Worm (Caenorhabditis elegans) whole organism, late embryonic: Measurements from ENCODE around the gene C16A3.2.

Experiments used
- C08G9.2 ChIP-seq: sonication (generic microtip); optimal IDR thresholded peaks from 2 replicates; lab custom pipeline; 2016; ENCODE audit warnings: mild to moderate bottlenecking, missing genetic modification characterization, moderate library complexity, missing compliant biosample characterization
- F13H6.1 ChIP-seq: sonication (generic microtip); optimal IDR thresholded peaks from 2 replicates; lab custom pipeline; 2016; ENCODE audit warnings: missing genetic modification characterization, missing compliant biosample characterization
- K02D7.2 ChIP-seq: sonication (generic microtip); optimal IDR thresholded peaks from 2 replicates; lab custom pipeline; 2017; ENCODE audit warnings: mild to moderate bottlenecking, missing genetic modification characterization, missing compliant biosample characterization
- K09A11.1 ChIP-seq: sonication (generic microtip); optimal IDR thresholded peaks from 2 replicates; lab custom pipeline; 2017; ENCODE audit warnings: antibody characterized with exemption, mild to moderate bottlenecking, missing genetic modification characterization, missing compliant biosample characterization; ENCODE audit not compliant: insufficient read depth
- T23F11.4 ChIP-seq: fragments of 200-800 bp; sonication (Bioruptor generic); optimal IDR thresholded peaks from 2 replicates; lab custom pipeline; 2018; ENCODE audit warnings: mild to moderate bottlenecking, missing genetic modification characterization, missing compliant biosample characterization
- Y22D7AL.16 ChIP-seq: sonication (generic microtip); optimal IDR thresholded peaks from 2 replicates; lab custom pipeline; 2016; ENCODE audit warnings: missing genetic modification characterization, missing compliant biosample characterization
- ama-1 ChIP-seq: fragments of 150-350 bp; optimal IDR thresholded peaks from 2 replicates; lab custom pipeline; 2014
- ceh-22 ChIP-seq: sonication (generic microtip); optimal IDR thresholded peaks from 2 replicates; lab custom pipeline; 2017; ENCODE audit warnings: missing biosample characterization, missing genetic modification characterization
- ceh-30 ChIP-seq: fragments of 150-350 bp; optimal IDR thresholded peaks from 2 replicates; lab custom pipeline; 2014; ENCODE audit warnings: missing biosample characterization, missing genetic modification characterization
- ceh-34 ChIP-seq: sonication (generic microtip); optimal IDR thresholded peaks from 2 replicates; lab custom pipeline; 2016; ENCODE audit warnings: mild to moderate bottlenecking, missing genetic modification characterization, missing compliant biosample characterization
- ceh-6 ChIP-seq: fragments of 200-800 bp; sonication (Bioruptor generic); optimal IDR thresholded peaks from 2 replicates; lab custom pipeline; 2018; ENCODE audit warnings: mild to moderate bottlenecking, missing genetic modification characterization, missing compliant biosample characterization
- ceh-9 ChIP-seq: sonication (generic microtip); optimal IDR thresholded peaks from 2 replicates; lab custom pipeline; 2016; ENCODE audit warnings: mild to moderate bottlenecking, missing genetic modification characterization, inconsistent platforms, missing compliant biosample characterization
- dmd-4 ChIP-seq: sonication (generic microtip); optimal IDR thresholded peaks from 2 replicates; lab custom pipeline; 2016; ENCODE audit warnings: borderline replicate concordance, missing genetic modification characterization, missing compliant biosample characterization
- dve-1 ChIP-seq: sonication (generic microtip); optimal IDR thresholded peaks from 2 replicates; lab custom pipeline; 2017; ENCODE audit warnings: antibody characterized with exemption, mild to moderate bottlenecking, missing genetic modification characterization, missing compliant biosample characterization
- elt-2 ChIP-seq: sonication (generic microtip); optimal IDR thresholded peaks from 2 replicates; lab custom pipeline; 2016; ENCODE audit warnings: missing genetic modification reagents, missing genetic modification characterization, missing compliant biosample characterization
- elt-4 ChIP-seq: sonication (generic microtip); optimal IDR thresholded peaks from 2 replicates; lab custom pipeline; 2016; ENCODE audit warnings: missing genetic modification characterization, missing compliant biosample characterization
- fax-1 ChIP-seq: sonication (generic microtip); optimal IDR thresholded peaks from 2 replicates; lab custom pipeline; 2016; ENCODE audit warnings: missing genotype, missing genetic modification characterization, missing compliant biosample characterization
- fkh-10 ChIP-seq: fragments of 150-350 bp; optimal IDR thresholded peaks from 2 replicates; lab custom pipeline; 2014; ENCODE audit warnings: missing biosample characterization, missing genetic modification reagents, missing genetic modification characterization
- fkh-6 ChIP-seq: sonication (generic microtip); optimal IDR thresholded peaks from 2 replicates; lab custom pipeline; 2016; ENCODE audit warnings: missing genetic modification characterization, missing compliant biosample characterization
- hlh-15 ChIP-seq: sonication (generic microtip); optimal IDR thresholded peaks from 2 replicates; lab custom pipeline; 2016; ENCODE audit warnings: missing genetic modification characterization, missing compliant biosample characterization
- hlh-6 ChIP-seq: sonication (generic microtip); optimal IDR thresholded peaks from 2 replicates; lab custom pipeline; 2016; ENCODE audit warnings: missing genotype, missing genetic modification characterization, missing compliant biosample characterization
- hlh-8 ChIP-seq: sonication (generic microtip); optimal IDR thresholded peaks from 2 replicates; lab custom pipeline; 2016; ENCODE audit warnings: missing genotype, missing genetic modification characterization, missing compliant biosample characterization
- lim-6 ChIP-seq: sonication (generic microtip); optimal IDR thresholded peaks from 2 replicates; lab custom pipeline; 2016; ENCODE audit warnings: missing genetic modification characterization, missing compliant biosample characterization
- lin-11 ChIP-seq: fragments of 200-800 bp; sonication (Bioruptor generic); optimal IDR thresholded peaks from 2 replicates; lab custom pipeline; 2018; ENCODE audit warnings: mild to moderate bottlenecking, missing genetic modification characterization, missing compliant biosample characterization
- madf-2 ChIP-seq: sonication (generic microtip); optimal IDR thresholded peaks from 2 replicates; lab custom pipeline; 2017; ENCODE audit warnings: missing genetic modification characterization, missing compliant biosample characterization
- nhr-11 ChIP-seq: fragments of 150-350 bp; optimal IDR thresholded peaks from 2 replicates; lab custom pipeline; 2014; ENCODE audit warnings: missing biosample characterization, missing genetic modification characterization
- nhr-232 ChIP-seq: sonication (generic microtip); optimal IDR thresholded peaks from 2 replicates; lab custom pipeline; 2016; ENCODE audit warnings: missing genetic modification characterization, missing compliant biosample characterization
- npax-4 ChIP-seq: sonication (generic microtip); optimal IDR thresholded peaks from 2 replicates; lab custom pipeline; 2016; ENCODE audit warnings: missing genetic modification characterization, missing compliant biosample characterization
- pat-9 ChIP-seq: fragments of 200-800 bp; sonication (Bioruptor generic); optimal IDR thresholded peaks from 2 replicates; lab custom pipeline; 2018; ENCODE audit warnings: mild to moderate bottlenecking, missing genetic modification characterization, moderate library complexity, missing compliant biosample characterization
- pha-2 ChIP-seq: sonication (generic microtip); optimal IDR thresholded peaks from 2 replicates; lab custom pipeline; 2017; ENCODE audit warnings: mild to moderate bottlenecking, missing genetic modification characterization, missing compliant biosample characterization
- pha-4 ChIP-seq: fragments of 150-350 bp; optimal IDR thresholded peaks from 2 replicates; lab custom pipeline; 2018; ENCODE audit warnings: missing biosample characterization, missing genetic modification reagents, missing genetic modification characterization
- pqm-1 ChIP-seq: sonication (generic microtip); optimal IDR thresholded peaks from 2 replicates; lab custom pipeline; 2016; ENCODE audit warnings: missing genetic modification characterization, missing compliant biosample characterization
- pros-1 ChIP-seq: fragments of 150-350 bp; optimal IDR thresholded peaks from 2 replicates; lab custom pipeline; 2014; ENCODE audit warnings: missing biosample characterization, missing genetic modification reagents, missing genetic modification characterization
- ref-2 ChIP-seq: sonication (generic microtip); optimal IDR thresholded peaks from 2 replicates; lab custom pipeline; 2016; ENCODE audit warnings: missing genetic modification characterization, missing compliant biosample characterization
- rnt-1 ChIP-seq: sonication (generic microtip); optimal IDR thresholded peaks from 2 replicates; lab custom pipeline; 2016; ENCODE audit warnings: missing genetic modification characterization, missing compliant biosample characterization
- sox-4 ChIP-seq: sonication (generic microtip); optimal IDR thresholded peaks from 2 replicates; lab custom pipeline; 2017; ENCODE audit warnings: mild to moderate bottlenecking, missing genetic modification characterization, inconsistent platforms, missing compliant biosample characterization
- tbx-2 ChIP-seq: sonication (generic microtip); optimal IDR thresholded peaks from 2 replicates; lab custom pipeline; 2016; ENCODE audit warnings: missing genetic modification characterization, missing compliant biosample characterization
- tbx-7 ChIP-seq: sonication (generic microtip); optimal IDR thresholded peaks from 2 replicates; lab custom pipeline; 2016; ENCODE audit warnings: missing genotype, missing genetic modification characterization, missing compliant biosample characterization
- ttx-3 ChIP-seq: sonication (generic microtip); optimal IDR thresholded peaks from 2 replicates; lab custom pipeline; 2016; ENCODE audit warnings: missing genetic modification reagents, missing genetic modification characterization, missing compliant biosample characterization
- unc-42 ChIP-seq: sonication (generic microtip); optimal IDR thresholded peaks from 2 replicates; lab custom pipeline; 2016; ENCODE audit warnings: missing genotype, missing genetic modification characterization, missing compliant biosample characterization
- unc-86 ChIP-seq: sonication (generic microtip); optimal IDR thresholded peaks from 2 replicates; lab custom pipeline; 2016; ENCODE audit warnings: missing genetic modification characterization, missing compliant biosample characterization
- zip-5 ChIP-seq: sonication (generic microtip); optimal IDR thresholded peaks from 2 replicates; lab custom pipeline; 2016; ENCODE audit warnings: missing genetic modification characterization, missing compliant biosample characterization

The C16A3.2 gene

ce11 chrIII:6356007-6356406 is 33.6 kb upstream of the C16A3.2 start:
- TF ChIP-seq fkh-6 (tag; lab: Kevin White, UChicago) (no peak), pha-2 (tag; lab: Kevin White, UChicago) (no peak), pros-1 (tag; lab: Kevin White, UChicago) (no peak), lim-6 (tag; lab: Kevin White, UChicago) (no peak), ceh-30 (tag; lab: Kevin White, UChicago) (no peak), tbx-2 (no peak), dve-1 (tag; lab: Kevin White, UChicago) (no peak), hlh-15 (no peak), K02D7.2 (no peak), unc-86 (tag; lab: Kevin White, UChicago) (no peak), rnt-1 (tag; lab: Kevin White, UChicago) (no peak), ref-2 (tag; lab: Kevin White, UChicago) (no peak), ttx-3 (tag; lab: Kevin White, UChicago) (no peak), fax-1 (tag; lab: Kevin White, UChicago) (no peak), elt-2 (tag; lab: Kevin White, UChicago) (no peak), elt-4 (tag; lab: Kevin White, UChicago) (no peak), sox-4 (tag; lab: Kevin White, UChicago) (no peak), hlh-8 (tag; lab: Kevin White, UChicago) (no peak)

ce11 chrIII:6356764-6357163 is 32.9 kb upstream of the C16A3.2 start:
- TF ChIP-seq fkh-10 (GFP tag; lab: Kevin White, UChicago) (no peak), pat-9 (no peak), lin-11 (tag; lab: Kevin White, UChicago) (no peak), nhr-11 (no peak), tbx-2 (no peak), T23F11.4 (GFP tag; lab: Kevin White, UChicago) (no peak), lim-6 (tag; lab: Kevin White, UChicago) (no peak), madf-2 (tag; lab: Kevin White, UChicago) (no peak), sox-4 (tag; lab: Kevin White, UChicago) (no peak), npax-4 (tag; lab: Kevin White, UChicago) (no peak), nhr-232 (no peak), ama-1 (no peak), F13H6.1 (tag; lab: Kevin White, UChicago) (no peak), pha-2 (tag; lab: Kevin White, UChicago) (no peak), Y22D7AL.16 (no peak), ceh-22 (tag; lab: Kevin White, UChicago) (no peak), fax-1 (tag; lab: Kevin White, UChicago) (no peak), unc-86 (tag; lab: Kevin White, UChicago) (no peak), unc-42 (tag; lab: Kevin White, UChicago) (no peak), K09A11.1 (tag; lab: Kevin White, UChicago) (no peak)

- TF ChIP-seq hlh-8 (tag; lab: Kevin White, UChicago) (no peak), ceh-22 (tag; lab: Kevin White, UChicago) (no peak), ceh-9 (no peak), hlh-6 (tag; lab: Kevin White, UChicago) (no peak), ref-2 (tag; lab: Kevin White, UChicago) (no peak), tbx-7 (tag; lab: Kevin White, UChicago) (no peak), pha-4 (tag; lab: Kevin White, UChicago) (no peak), C08G9.2 (tag; lab: Kevin White, UChicago) (no peak), rnt-1 (tag; lab: Kevin White, UChicago) (no peak), dmd-4 (tag; lab: Kevin White, UChicago) (no peak), pqm-1 (tag; lab: Kevin White, UChicago) (no peak), unc-42 (tag; lab: Kevin White, UChicago) (no peak), ceh-34 (tag; lab: Kevin White, UChicago) (no peak), ceh-6 (GFP tag; lab: Kevin White, UChicago) (no peak), zip-5 (tag; lab: Kevin White, UChicago) (no peak)
Observed at ce11 chrIII:6358704-6359103, 30.9 kb upstream of the C16A3.2 start.
